Fruit fly (Drosophila melanogaster) whole organism, adult: ENCODE measurements around the gene PH4alphaSG2.

ENCODE experiments used
- CG11617 ChIP-seq: fragments of 200-800 bp; sonication (Bioruptor generic); optimal IDR thresholded peaks from 2 replicates; lab custom pipeline; 2017; ENCODE audit warnings: mild to moderate bottlenecking, missing biosample characterization, missing genetic modification reagents, missing genetic modification characterization
- CG12768 ChIP-seq: fragments of 200-800 bp; sonication (Bioruptor generic); optimal IDR thresholded peaks from 2 replicates; lab custom pipeline; 2017; ENCODE audit warnings: missing biosample characterization, missing genetic modification characterization, mild to moderate bottlenecking, moderate library complexity, missing genetic modification reagents
- CG14711 ChIP-seq: fragments of 200-800 bp; sonication (Bioruptor generic); optimal IDR thresholded peaks from 2 replicates; lab custom pipeline; 2018; ENCODE audit warnings: missing biosample characterization, mild to moderate bottlenecking, missing genetic modification characterization, moderate library complexity
- CG1620 ChIP-seq: fragments of 200-800 bp; sonication (Bioruptor generic); optimal IDR thresholded peaks from 2 replicates; lab custom pipeline; 2016; ENCODE audit warnings: missing biosample characterization, missing genetic modification characterization
- CG33017 ChIP-seq: fragments of 200-800 bp; sonication (Bioruptor generic); optimal IDR thresholded peaks from 2 replicates; lab custom pipeline; 2018; ENCODE audit warnings: missing biosample characterization, mild to moderate bottlenecking, missing genetic modification characterization, moderate library complexity
- CG5204 ChIP-seq: fragments of 200-800 bp; sonication (Bioruptor generic); optimal IDR thresholded peaks from 2 replicates; lab custom pipeline; 2016; ENCODE audit warnings: missing biosample characterization, missing genetic modification characterization
- CG7045 ChIP-seq: fragments of 200-800 bp; sonication (Bioruptor generic); optimal IDR thresholded peaks from 2 replicates; lab custom pipeline; 2017; ENCODE audit warnings: missing biosample characterization, mild to moderate bottlenecking, missing genetic modification characterization
- CG7101 ChIP-seq: fragments of 200-800 bp; sonication (Bioruptor generic); optimal IDR thresholded peaks from 2 replicates; lab custom pipeline; 2018; ENCODE audit warnings: missing biosample characterization, mild to moderate bottlenecking, missing genetic modification characterization, moderate library complexity
- Clk ChIP-seq: fragments of 200-800 bp; sonication (Bioruptor generic); optimal IDR thresholded peaks from 2 replicates; lab custom pipeline; 2017; ENCODE audit warnings: missing biosample characterization, missing genetic modification characterization
- Crg-1 ChIP-seq: fragments of 200-800 bp; sonication (Bioruptor generic); optimal IDR thresholded peaks from 2 replicates; lab custom pipeline; 2016; ENCODE audit warnings: missing biosample characterization, missing genetic modification characterization
- Hr96 ChIP-seq: fragments of 200-800 bp; sonication (Bioruptor generic); optimal IDR thresholded peaks from 2 replicates; lab custom pipeline; 2016; ENCODE audit warnings: missing biosample characterization, missing genetic modification characterization
- Mnt ChIP-seq: fragments of 200-800 bp; sonication (Bioruptor generic); optimal IDR thresholded peaks from 2 replicates; lab custom pipeline; 2016; ENCODE audit warnings: missing biosample characterization, mild to moderate bottlenecking, missing genetic modification characterization
- bab1 ChIP-seq: fragments of 200-800 bp; sonication (Bioruptor generic); optimal IDR thresholded peaks from 3 replicates; lab custom pipeline; 2019; ENCODE audit warnings: missing biosample characterization, mild to moderate bottlenecking, missing genetic modification characterization, moderate library complexity
- cic ChIP-seq: fragments of 200-800 bp; sonication (Bioruptor generic); optimal IDR thresholded peaks from 2 replicates; lab custom pipeline; 2017; ENCODE audit warnings: missing biosample characterization, mild to moderate bottlenecking, missing genetic modification characterization, moderate library complexity
- cnc ChIP-seq, 2 experiments: fragments of >200 bp; optimal IDR thresholded peaks; 2 replicates each; lab custom pipeline; 2017
- kay ChIP-seq: fragments of 200-800 bp; sonication (Bioruptor generic); peaks from one replicate; lab custom pipeline; 2016; ENCODE audit warnings: missing biosample characterization, missing genetic modification characterization, borderline replicate concordance
- ovo ChIP-seq: fragments of 200-800 bp; sonication (Bioruptor generic); optimal IDR thresholded peaks from 2 replicates; lab custom pipeline; 2016; ENCODE audit warnings: missing biosample characterization, missing genetic modification characterization
- pad ChIP-seq: fragments of 200-800 bp; sonication (Bioruptor generic); optimal IDR thresholded peaks from 3 replicates; lab custom pipeline; 2017; ENCODE audit warnings: missing biosample characterization, missing genetic modification characterization, mild to moderate bottlenecking, moderate library complexity, missing genetic modification reagents
- tj ChIP-seq: fragments of 200-800 bp; sonication (Bioruptor generic); optimal IDR thresholded peaks from 3 replicates; lab custom pipeline; 2017; ENCODE audit warnings: missing biosample characterization, mild to moderate bottlenecking, missing genetic modification characterization, moderate library complexity
- toe ChIP-seq: fragments of 200-800 bp; sonication (Bioruptor generic); optimal IDR thresholded peaks from 2 replicates; lab custom pipeline; 2016; ENCODE audit warnings: missing biosample characterization, missing genetic modification characterization

The PH4alphaSG2 gene

DNA sequence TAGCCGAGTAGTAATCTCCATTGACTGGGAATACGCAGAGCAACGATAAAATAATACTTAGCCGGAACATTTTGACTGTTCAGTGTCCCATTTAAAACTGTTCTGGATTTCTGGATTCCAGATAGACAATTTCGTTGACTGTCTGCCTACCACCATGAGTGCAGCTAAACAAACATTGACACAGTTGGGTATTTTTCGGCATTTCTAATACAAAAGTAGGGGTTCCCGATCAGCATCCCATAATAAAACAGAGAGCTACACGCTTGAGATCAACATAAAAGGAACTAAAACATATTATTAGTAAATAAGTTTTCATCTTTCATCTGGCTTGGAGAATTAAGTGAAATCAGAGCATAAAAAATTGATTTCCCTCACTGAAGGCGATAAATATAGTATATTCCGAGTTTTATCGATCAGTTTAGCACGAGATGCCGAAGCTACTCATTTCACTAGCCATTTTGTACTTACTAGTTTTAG, 15.7 kb downstream of the PH4alphaSG2 start, which contains the start of the genes PH4alphaSG1 and CG15539:
Gene PH4alphaSG1 (minus strand): TSS at position 101 of the 477 bp plus-strand sequence.
Gene CG15539 (plus strand): TSS at position 427 of the 477 bp plus-strand sequence.
- TF ChIP-seq Clk (GFP tag; lab: Kevin White, UChicago) (no peak), CG12768 (no peak), Crg-1 (no peak), cic (GFP tag; lab: Kevin White, UChicago) (no peak), CG1620 (GFP tag; lab: Kevin White, UChicago) (no peak), ovo (GFP tag; lab: Kevin White, UChicago) (no peak), pad (no peak)

DNA sequence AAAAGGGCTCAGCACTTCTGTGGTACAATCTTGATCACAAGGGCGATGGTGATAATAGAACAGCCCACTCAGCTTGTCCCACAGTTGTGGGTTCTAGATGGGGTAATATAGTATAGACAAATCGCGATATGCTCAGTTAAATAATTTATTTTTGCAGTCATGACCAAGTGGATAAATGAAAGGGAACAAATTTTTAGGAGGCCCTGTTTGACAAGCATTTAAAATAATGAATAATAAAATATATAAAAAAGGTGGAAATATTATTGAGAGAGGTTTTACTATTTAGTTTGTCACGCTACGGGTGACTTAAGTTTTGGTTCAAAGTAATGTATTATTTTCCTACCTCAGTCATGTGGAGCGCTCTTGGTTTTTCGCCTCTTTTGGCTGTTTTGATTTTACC, 17.8 kb downstream of the PH4alphaSG2 start, which contains the start of gene CG34041:
Gene CG34041 (plus strand): TSS at position 301 of the 400 bp plus-strand sequence.
- TF ChIP-seq CG11617 (no peak), Clk (GFP tag; lab: Kevin White, UChicago) (no peak), ovo (GFP tag; lab: Kevin White, UChicago) (no peak), CG7045 (GFP tag; lab: Kevin White, UChicago) (no peak), CG7101 (tag; lab: Kevin White, UChicago) (no peak), toe (no peak), bab1 (GFP tag; lab: Kevin White, UChicago) (no peak), CG1620 (GFP tag; lab: Kevin White, UChicago) (no peak), CG12768 (no peak), Crg-1 (no peak), CG14711 (tag; lab: Kevin White, UChicago) (no peak), Mnt (GFP tag; lab: Kevin White, UChicago) (no peak), cic (GFP tag; lab: Kevin White, UChicago) (no peak), kay (GFP tag; lab: Kevin White, UChicago) (no peak)

DNA sequence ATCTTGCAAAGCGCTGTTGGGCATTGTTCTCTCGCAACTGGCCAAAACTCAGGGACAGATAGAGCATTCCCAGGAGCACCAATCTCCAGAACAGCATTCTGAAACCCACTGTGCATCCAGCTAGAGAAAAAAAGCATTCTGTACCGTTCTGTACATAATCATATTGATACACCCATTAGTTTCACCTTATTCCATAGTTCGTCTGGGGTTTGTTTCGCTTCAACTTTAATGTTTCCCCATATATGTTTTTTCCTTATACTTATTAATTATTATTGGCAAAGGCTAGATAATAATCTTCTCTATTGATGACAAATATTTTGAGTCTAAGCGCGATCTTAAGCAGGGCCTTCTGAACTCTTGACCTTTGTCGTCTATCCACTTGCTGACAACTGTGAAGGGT, 22.2 kb downstream of the PH4alphaSG2 start, which contains the start of gene PH4alphaNE2:
Gene PH4alphaNE2 (minus strand): TSS at position 101 of the 400 bp plus-strand sequence.
- no peak for TF ChIP-seq Mnt (GFP tag; lab: Kevin White, UChicago)
- TF ChIP-seq Hr96 (GFP tag; lab: Kevin White, UChicago), result no peak
- TF ChIP-seq CG12768, result no peak
- no peak for TF ChIP-seq pad
- TF ChIP-seq bab1 (GFP tag; lab: Kevin White, UChicago), result no peak
- no peak for TF ChIP-seq Clk (GFP tag; lab: Kevin White, UChicago)

DNA sequence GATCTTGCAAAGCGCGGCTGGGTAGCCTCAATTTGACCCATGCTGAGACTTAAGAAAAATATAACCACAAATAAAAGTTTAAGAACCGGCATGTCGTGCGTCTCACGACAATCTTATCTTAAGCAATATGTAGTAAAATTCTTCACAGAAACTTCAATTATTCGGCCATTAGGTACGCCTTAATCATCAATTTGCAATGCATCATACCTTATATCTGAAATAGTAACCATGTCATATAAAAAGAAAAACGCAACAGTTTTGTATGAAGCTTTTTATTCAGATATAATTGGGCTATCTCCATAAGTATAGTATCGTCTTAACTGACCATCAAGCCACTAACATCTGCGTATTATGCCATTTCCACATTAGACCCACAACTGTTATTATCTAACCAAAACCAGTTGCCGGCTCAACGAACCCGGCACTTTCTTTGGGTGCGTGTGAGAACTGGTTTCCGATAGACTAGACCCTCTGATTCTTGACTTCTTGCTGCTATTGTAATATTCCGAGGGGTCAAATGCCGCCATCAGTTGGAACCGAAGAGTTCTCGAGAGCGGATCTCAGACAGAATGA, 24.5 kb downstream of the PH4alphaSG2 start, which contains the start of the genes CG31524 and CG9698:
Gene CG31524 (minus strand): TSS at position 101 of the 573 bp plus-strand sequence.
Gene CG9698 (plus strand): TSS at position 523 of the 573 bp plus-strand sequence.
- TF ChIP-seq bab1 (GFP tag; lab: Kevin White, UChicago) (no peak), tj (GFP tag; lab: Kevin White, UChicago) (no peak), CG7045 (GFP tag; lab: Kevin White, UChicago) (no peak), kay (GFP tag; lab: Kevin White, UChicago) (no peak), toe (no peak)

DNA sequence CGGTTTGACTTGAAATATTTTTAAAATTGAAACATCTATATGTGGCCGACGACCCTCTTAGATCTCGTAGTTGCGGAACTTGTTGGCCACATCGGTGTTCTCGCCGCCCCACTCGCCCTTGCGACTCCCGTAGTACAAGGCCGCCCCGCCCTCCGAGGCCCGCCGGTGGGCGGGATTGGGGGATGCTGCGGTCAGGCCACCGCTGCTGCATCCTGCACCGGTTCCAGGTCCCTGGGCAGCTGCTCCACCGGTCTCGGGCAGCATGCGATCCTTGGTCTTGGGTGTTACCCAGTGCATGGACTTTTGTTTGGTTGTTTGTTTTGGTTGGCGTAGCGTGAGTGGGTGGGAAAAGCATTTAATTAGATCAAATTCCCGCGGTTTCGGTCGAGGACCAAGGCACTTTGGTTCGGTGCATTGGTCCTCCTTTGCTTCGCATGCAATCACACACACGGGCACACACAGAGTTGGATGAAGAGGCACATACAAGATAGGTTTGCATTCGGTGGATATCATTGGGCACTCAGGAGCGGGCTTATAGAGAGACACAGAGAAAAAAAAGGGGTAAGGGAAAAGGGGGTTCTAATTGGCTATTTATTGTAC, 28.5 kb downstream of the PH4alphaSG2 start:
- TF ChIP-seq cic (GFP tag; lab: Kevin White, UChicago) (no peak), toe (no peak), CG1620 (GFP tag; lab: Kevin White, UChicago) (no peak), pad (no peak), kay (GFP tag; lab: Kevin White, UChicago) (no peak), Clk (GFP tag; lab: Kevin White, UChicago) (no peak)

DNA sequence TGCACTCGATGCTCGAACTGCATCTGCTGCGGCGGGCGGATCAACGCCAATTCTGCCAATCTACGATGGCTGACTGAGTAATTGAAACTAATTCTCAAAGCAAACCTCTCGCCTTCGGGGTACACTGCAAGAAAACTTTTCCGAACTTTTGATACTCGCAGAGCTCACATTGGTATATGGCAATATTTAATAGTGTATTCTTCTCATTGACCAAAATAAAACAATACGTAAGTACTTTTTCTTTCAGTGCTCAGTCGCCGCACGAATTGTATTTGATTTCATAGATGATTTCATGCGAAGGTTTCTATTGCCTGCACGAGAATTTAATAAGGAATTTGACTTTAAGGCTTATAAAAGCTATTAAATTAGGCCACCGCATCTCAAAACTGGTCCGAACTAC, 35.8 kb downstream of the PH4alphaSG2 start:
- no peak for TF ChIP-seq CG14711 (tag; lab: Kevin White, UChicago)
- no peak for TF ChIP-seq CG7045 (GFP tag; lab: Kevin White, UChicago)

DNA sequence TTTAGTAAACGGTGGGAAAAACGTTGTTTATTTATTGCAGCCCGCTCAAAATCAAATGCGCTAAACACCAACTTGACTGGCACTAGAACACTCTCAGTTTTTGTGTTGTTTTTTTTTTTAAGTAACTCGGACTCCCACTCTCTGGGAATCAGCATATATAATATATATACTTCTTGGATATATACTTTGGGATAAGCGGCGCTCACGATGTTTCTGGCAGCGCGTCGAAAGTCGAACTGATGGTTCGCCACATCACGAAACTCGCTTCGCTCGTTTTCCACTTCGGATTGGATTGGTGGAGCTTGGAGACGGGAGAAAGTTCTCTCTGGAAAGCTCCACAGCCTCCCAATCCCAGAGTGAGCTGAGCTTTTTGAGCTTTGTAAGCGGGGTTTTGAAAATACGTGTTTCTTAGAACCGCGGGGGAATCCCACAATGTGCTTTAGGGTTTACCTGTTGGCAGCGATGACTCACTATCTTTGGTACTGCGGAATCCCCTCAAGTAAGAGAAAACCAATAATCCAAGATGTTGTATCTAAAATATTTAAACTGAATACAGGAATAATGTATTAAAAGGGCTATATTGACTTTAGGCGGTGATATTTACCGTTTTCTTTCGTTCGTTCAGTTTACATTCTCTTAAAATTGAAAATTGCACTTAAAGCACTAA, 37.1 kb downstream of the PH4alphaSG2 start, which contains the start of gene jdp:
Gene jdp (minus strand): TSS at position 239 of the 667 bp plus-strand sequence.
- TF ChIP-seq Hr96 (GFP tag; lab: Kevin White, UChicago), result no peak
- TF ChIP-seq CG7101 (tag; lab: Kevin White, UChicago), result peak; percentile 8
- TF ChIP-seq CG5204 (GFP tag; lab: Kevin White, UChicago), result no peak
- peak; percentile 26 for TF ChIP-seq toe
- peak; percentile 29 for TF ChIP-seq CG12768
- no peak for TF ChIP-seq CG14711 (tag; lab: Kevin White, UChicago)
- TF ChIP-seq cic (GFP tag; lab: Kevin White, UChicago), result no peak
- TF ChIP-seq CG7045 (GFP tag; lab: Kevin White, UChicago), result no peak
- no peak for TF ChIP-seq Crg-1
- peak; percentile 89 for TF ChIP-seq kay (GFP tag; lab: Kevin White, UChicago)
- no peak for TF ChIP-seq cnc (optimal IDR thresholded peaks at IDR 0.05; lab: Kevin White, UChicago)
- TF ChIP-seq tj (GFP tag; lab: Kevin White, UChicago), result no peak
- TF ChIP-seq CG11617, result no peak
- peak; percentile 39 for TF ChIP-seq CG33017
- TF ChIP-seq ovo (GFP tag; lab: Kevin White, UChicago), result no peak
